Fruit fly (Drosophila melanogaster): Measurements from ENCODE around the gene CG6761.

The CG6761 gene

DNA sequence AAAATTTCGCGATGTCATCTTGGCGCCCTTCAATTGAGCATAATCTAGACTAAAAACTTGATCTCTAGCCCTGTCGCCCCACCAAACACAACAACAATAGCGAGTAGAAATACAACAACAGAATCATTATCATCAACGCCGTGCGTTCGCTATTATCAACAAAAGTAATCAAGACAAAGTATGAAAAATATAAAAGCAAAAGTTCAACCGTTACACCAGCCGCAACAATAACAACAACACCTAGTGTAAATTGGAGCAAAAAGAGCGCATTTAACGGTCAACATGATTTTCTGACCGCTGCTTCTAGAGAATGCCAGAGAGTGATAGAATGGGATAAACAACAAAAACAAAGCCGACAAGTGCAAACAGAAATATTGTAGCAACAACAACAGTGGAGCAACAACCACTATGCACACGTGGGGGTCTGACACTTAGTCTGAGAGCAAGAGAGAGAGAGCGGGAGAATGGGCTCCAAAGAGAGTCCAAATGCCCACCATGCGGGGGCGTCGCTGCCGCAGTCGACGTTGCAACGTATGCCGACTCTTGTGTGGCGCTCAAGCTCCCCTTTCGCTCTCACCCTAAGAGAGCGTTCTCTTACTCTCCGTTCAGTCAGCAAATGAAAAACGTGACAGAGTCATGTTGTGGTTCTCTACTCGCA is 11.0 kb downstream of the CG6761 start (continued):
- no peak for TF ChIP-seq CG4404 (GFP tag; IDR thresholded peaks at IDR 0.05)
- TF ChIP-seq tna (GFP tag; IDR thresholded peaks at IDR 0.05; ENCODE audit: partially characterized antibody), result peak; percentile 27; the same call in 1 of the 2 replicates
- TF ChIP-seq CG14050 (GFP tag; IDR thresholded peaks at IDR 0.05), result no peak
- 0 out of 3 replicates have a peak, but pooled peaks have one; percentile 33 for TF ChIP-seq z (GFP tag; IDR thresholded peaks at IDR 0.05)
- peak; percentile 0 for TF ChIP-seq CG7987 (GFP tag; optimal IDR thresholded peaks at IDR 0.05)
- TF ChIP-seq maf-S (GFP tag; optimal IDR thresholded peaks at IDR 0.05), result no peak
- no peak for TF ChIP-seq CG4820 (GFP tag; optimal IDR thresholded peaks at IDR 0.05)
- no peak for TF ChIP-seq CG16815 (GFP tag; optimal IDR thresholded peaks at IDR 0.05)
- TF ChIP-seq CG7357 (GFP tag; IDR thresholded peaks at IDR 0.05), result no peak
- peak; percentile 20 for TF ChIP-seq nom (GFP tag; optimal IDR thresholded peaks at IDR 0.05)
- TF ChIP-seq HLH54F (GFP tag; optimal IDR thresholded peaks at IDR 0.05), result no peak
- no peak for TF ChIP-seq scrt (GFP tag; optimal IDR thresholded peaks at IDR 0.05)
- TF ChIP-seq CG9797 (GFP tag; optimal IDR thresholded peaks at IDR 0.05), result no peak
- TF ChIP-seq yki (optimal IDR thresholded peaks at IDR 0.05), result peak; percentile 95
- no peak for TF ChIP-seq ac (GFP tag; optimal IDR thresholded peaks at IDR 0.05)
- no peak for TF ChIP-seq CG18619 (GFP tag; optimal IDR thresholded peaks at IDR 0.05)
- no peak for TF ChIP-seq Stat92E (GFP tag; optimal IDR thresholded peaks at IDR 0.05)
- no peak for TF ChIP-seq Dfd (GFP tag; optimal IDR thresholded peaks at IDR 0.05)
- TF ChIP-seq Atf3 (GFP tag; optimal IDR thresholded peaks at IDR 0.05), result no peak
- no peak for TF ChIP-seq CG10959 (GFP tag; IDR thresholded peaks at IDR 0.05)
- no peak for TF ChIP-seq CG8359 (GFP tag; optimal IDR thresholded peaks at IDR 0.05; ENCODE audit: borderline replicate concordance)
- no peak for TF ChIP-seq pros (GFP tag; optimal IDR thresholded peaks at IDR 0.05)
- peak; percentile 11 for TF ChIP-seq CG17912 (GFP tag; optimal IDR thresholded peaks at IDR 0.05)
- TF ChIP-seq CG17385 (GFP tag; optimal IDR thresholded peaks at IDR 0.05), result no peak
- TF ChIP-seq lov (optimal IDR thresholded peaks at IDR 0.05), result no peak
- 0 out of 3 replicates have a peak, but pooled peaks have one; percentile 24 for TF ChIP-seq lov (GFP tag; IDR thresholded peaks at IDR 0.05)
- no peak for TF ChIP-seq CG2120 (GFP tag; optimal IDR thresholded peaks at IDR 0.05)
- peak; percentile 63 for TF ChIP-seq Awh (GFP tag; IDR thresholded peaks at IDR 0.05)
- no peak for TF ChIP-seq NK7.1 (GFP tag; optimal IDR thresholded peaks at IDR 0.05)
- no peak for TF ChIP-seq cad (GFP tag; optimal IDR thresholded peaks at IDR 0.05)
- no peak for TF ChIP-seq C15 (GFP tag; IDR thresholded peaks at IDR 0.05)
- no peak for TF ChIP-seq hkb (optimal IDR thresholded peaks at IDR 0.05)
- no peak for TF ChIP-seq hkb (GFP tag; IDR thresholded peaks at IDR 0.05)
- no peak for TF ChIP-seq Tbp (GFP tag; optimal IDR thresholded peaks at IDR 0.05)
- TF ChIP-seq CG30020 (tag; optimal IDR thresholded peaks at IDR 0.05), result no peak
- no peak for TF ChIP-seq Optix (GFP tag; IDR thresholded peaks at IDR 0.05)
- no peak for TF ChIP-seq CG12155 (GFP tag; optimal IDR thresholded peaks at IDR 0.05)
- TF ChIP-seq CG32532 (GFP tag; IDR thresholded peaks at IDR 0.05), result no peak
- no peak for TF ChIP-seq Sin3A (optimal IDR thresholded peaks at IDR 0.05)
- TF ChIP-seq CG17802 (tag; optimal IDR thresholded peaks at IDR 0.05), result no peak
- peak; percentile 55; the same call in 2 of the 4 replicates for TF ChIP-seq Dll (GFP tag; IDR thresholded peaks at IDR 0.05; ENCODE audit: partially characterized antibody)
- no peak for TF ChIP-seq CG18599 (GFP tag; optimal IDR thresholded peaks at IDR 0.05)
- no peak for TF ChIP-seq Chrac-16 (GFP tag; optimal IDR thresholded peaks at IDR 0.05)
- TF ChIP-seq sens (GFP tag), result no peak
- TF ChIP-seq repo (GFP tag; optimal IDR thresholded peaks at IDR 0.05), result no peak
- no peak for TF ChIP-seq vvl (GFP tag; IDR thresholded peaks at IDR 0.05)
- TF ChIP-seq HLHmδ (GFP tag; optimal IDR thresholded peaks at IDR 0.05), result peak; percentile 66
- TF ChIP-seq CG14965 (GFP tag; optimal IDR thresholded peaks at IDR 0.05; ENCODE audit: borderline replicate concordance), result no peak
- peak; percentile 20 for TF ChIP-seq CG34376 (GFP tag; optimal IDR thresholded peaks at IDR 0.05)
- TF ChIP-seq CG12299 (tag; optimal IDR thresholded peaks at IDR 0.05), result peak; percentile 40
- no peak for TF ChIP-seq tgo (GFP tag; IDR thresholded peaks at IDR 0.05)
- TF ChIP-seq CG15696 (tag; optimal IDR thresholded peaks at IDR 0.05), result no peak
